Worm (Caenorhabditis elegans): ENCODE results near the gene Y67D2.5.

DNA sequence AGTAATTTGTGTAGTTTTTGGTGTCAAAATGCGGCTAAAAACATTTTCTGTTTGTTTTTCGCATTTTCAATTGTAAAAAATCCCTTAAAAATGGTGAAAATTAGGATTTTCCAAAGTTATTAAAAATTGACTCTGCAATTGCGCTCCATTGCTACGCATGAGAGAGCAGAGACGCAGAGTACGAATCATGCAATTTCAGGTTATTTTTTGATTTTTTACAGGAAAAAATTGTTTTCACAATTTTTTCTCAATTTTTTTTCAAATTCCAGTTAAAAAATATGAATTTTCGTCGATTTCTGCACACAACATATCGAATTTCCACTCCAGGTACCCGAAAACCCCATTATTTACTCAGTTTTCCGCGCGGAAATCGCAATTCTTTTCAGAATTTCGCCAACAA is 6.4 kb downstream of the Y67D2.5 start, which contains the start of gene mtg-1:
- TF ChIP-seq mep-1 (tag; optimal IDR thresholded peaks at IDR 0.05): no peak
- peak; percentile 7 for TF ChIP-seq lsy-2 (tag; optimal IDR thresholded peaks at IDR 0.05)
- TF ChIP-seq nhr-76 (tag; optimal IDR thresholded peaks at IDR 0.05): no peak
- no peak for TF ChIP-seq nhr-237 (tag; optimal IDR thresholded peaks at IDR 0.05)
- no peak for TF ChIP-seq ces-1 (GFP tag; optimal IDR thresholded peaks at IDR 0.05)
- no peak for TF ChIP-seq pha-4 (tag; optimal IDR thresholded peaks at IDR 0.05)

Measured in whole organism, mixed stage, embryonic.